Fruit fly (Drosophila melanogaster) whole organism, embryonic: ENCODE measurements around the gene CG18649.
A peak's percentile ranks its signal among the peaks of the same experiment; 100 is the strongest.

ENCODE experiments used
- Dfd ChIP-seq, 2 experiments: fragments of >200 bp; optimal IDR thresholded peaks; 2 replicates each; lab custom pipeline; 2017; ENCODE audit warnings: missing biosample characterization in 2 of 2, missing genetic modification characterization in 2 of 2
- Fer1 ChIP-seq: fragments of 200-800 bp; sonication (Bioruptor generic); optimal IDR thresholded peaks from 2 replicates; lab custom pipeline; 2017; ENCODE audit warnings: missing biosample characterization, mild to moderate bottlenecking, missing genetic modification characterization
- fd64A ChIP-seq: fragments of 200-800 bp; sonication (Bioruptor generic); optimal IDR thresholded peaks from 3 replicates; lab custom pipeline; 2018; ENCODE audit warnings: missing biosample characterization, mild to moderate bottlenecking, missing genetic modification characterization
- lov ChIP-seq, 2 experiments: fragments of 200-800 bp in 1 of 2; fragments of >200 bp in 1 of 2; sonication (Bioruptor generic) in 1 of 2; IDR thresholded peaks in 1 of 2; optimal IDR thresholded peaks in 1 of 2; 2 replicates in 1 of 2; 3 replicates in 1 of 2; pipeline versions ENCODE4 v1.3.6 to Lab custom; 2017 to 2022; ENCODE audit warnings: missing biosample characterization in 1 of 2, missing genetic modification characterization in 1 of 2

- TF ChIP-seq Fer1, result peak; percentile 74
- TF ChIP-seq Dfd (GFP tag; optimal IDR thresholded peaks at IDR 0.05; lab: Kevin White, UChicago), result no peak
- no peak for TF ChIP-seq fd64A
- no peak for TF ChIP-seq lov (optimal IDR thresholded peaks at IDR 0.05; lab: Kevin White, UChicago)
- peak; percentile 53; the same call in 1 of the 3 replicates for TF ChIP-seq lov (GFP tag; IDR thresholded peaks at IDR 0.05; lab: Robert Waterston, UW)
These were observed 42.1 kb downstream of the CG18649 start for dm6 chr3L:15011638-15012335.
